Fruit fly (Drosophila melanogaster) whole organism: ENCODE results near the gene Evi5.

Source experiments
- CG8478 ChIP-seq: fragments of >200 bp; optimal IDR thresholded peaks from 2 replicates; lab custom pipeline; 2018; ENCODE audit warnings: inconsistent platforms
- EcR ChIP-seq, 2 experiments: fragments of >200 bp; optimal IDR thresholded peaks; 2 replicates each; lab custom pipeline; 2017; ENCODE audit warnings: missing biosample characterization in 2 of 2, missing genetic modification characterization in 2 of 2, missing genetic modification reagents in 2 of 2
- pan ChIP-seq: fragments of >200 bp; optimal IDR thresholded peaks from 2 replicates; lab custom pipeline; 2017

DNA sequence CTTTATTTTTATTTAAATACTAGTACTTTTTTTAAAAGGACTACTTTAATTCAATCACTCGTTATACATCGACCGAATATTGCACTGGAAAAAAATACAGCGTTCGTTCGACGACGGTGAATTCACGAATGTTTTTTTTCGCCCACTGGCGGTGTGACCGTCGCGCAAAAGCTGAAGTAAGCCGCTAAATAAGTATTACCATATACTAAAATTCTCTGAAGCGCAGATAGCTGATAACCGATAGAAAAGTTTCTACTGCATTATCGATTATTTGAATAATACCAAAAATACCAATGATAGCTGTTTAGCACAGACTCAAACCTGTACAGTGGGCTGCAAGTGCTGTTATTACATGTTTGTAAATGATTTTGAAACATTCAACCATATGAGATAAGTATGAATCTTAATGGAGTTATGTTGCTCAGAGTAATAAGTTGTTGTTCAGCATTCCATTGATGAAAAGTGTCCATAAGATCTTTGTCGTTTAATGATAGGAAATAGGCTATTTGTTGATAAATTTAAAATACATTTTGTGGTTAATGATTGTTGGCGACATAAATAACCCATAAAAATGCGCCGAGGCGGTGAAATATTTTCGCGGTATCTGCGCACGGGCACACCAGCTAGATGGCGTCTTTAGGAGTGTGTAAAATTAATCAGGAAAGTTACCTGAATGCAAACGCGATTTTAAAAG lies at the start of gene Evi5, which contains the start of gene HP5:
- TF ChIP-seq pan (lab: Kevin White, UChicago) (no peak), EcR (GFP tag; optimal IDR thresholded peaks at IDR 0.05; lab: Kevin White, UChicago) (no peak), CG8478 (lab: Kevin White, UChicago) (no peak)
